Fruit fly (Drosophila melanogaster): Measurements from ENCODE around the gene CG32645.

dm6 chrX:13135702-13136101 is 3.3 kb upstream of the CG32645 start:
- TF ChIP-seq tai (GFP tag; optimal IDR thresholded peaks at IDR 0.05) (no peak), Dfd (GFP tag; optimal IDR thresholded peaks at IDR 0.05) (no peak)
